Worm (Caenorhabditis elegans) whole organism, mixed stage, embryonic: ENCODE results near the gene F54B11.7.
A peak's percentile ranks its signal among the peaks of the same experiment; 100 is the strongest.

Experiments
- M03D4.4 ChIP-seq: sonication (generic microtip); optimal IDR thresholded peaks from 2 replicates; lab custom pipeline; 2017; ENCODE audit warnings: mild to moderate bottlenecking, missing genetic modification characterization, missing compliant biosample characterization
- bed-3 ChIP-seq: fragments of 200-800 bp; sonication (Bioruptor generic); optimal IDR thresholded peaks from 3 replicates; lab custom pipeline; 2018; ENCODE audit warnings: mild to moderate bottlenecking, missing genetic modification characterization, moderate library complexity, missing compliant biosample characterization
- blmp-1 ChIP-seq: fragments of 150-350 bp; optimal IDR thresholded peaks from 2 replicates; lab custom pipeline; 2014; ENCODE audit warnings: missing biosample characterization, missing genetic modification characterization
- ceh-39 ChIP-seq: fragments of 150-350 bp; optimal IDR thresholded peaks from 2 replicates; lab custom pipeline; 2014; ENCODE audit warnings: missing biosample characterization, missing genetic modification characterization
- ceh-43 ChIP-seq: fragments of 200-800 bp; sonication (Bioruptor generic); optimal IDR thresholded peaks from 2 replicates; lab custom pipeline; 2018; ENCODE audit warnings: mild to moderate bottlenecking, missing genetic modification characterization, moderate library complexity, missing compliant biosample characterization
- ceh-83 ChIP-seq: fragments of 200-800 bp; sonication (Bioruptor generic); optimal IDR thresholded peaks from 2 replicates; lab custom pipeline; 2018; ENCODE audit warnings: mild to moderate bottlenecking, missing genetic modification characterization, missing compliant biosample characterization
- ces-1 ChIP-seq: fragments of 150-350 bp; optimal IDR thresholded peaks from 2 replicates; lab custom pipeline; 2014; ENCODE audit warnings: missing biosample characterization, missing genetic modification reagents, missing genetic modification characterization
- cnd-1 ChIP-seq: fragments of 200-800 bp; sonication (Bioruptor generic); optimal IDR thresholded peaks from 2 replicates; lab custom pipeline; 2018; ENCODE audit warnings: mild to moderate bottlenecking, missing genetic modification characterization, missing compliant biosample characterization
- drap-1 ChIP-seq: fragments of 200-800 bp; sonication (Bioruptor generic); optimal IDR thresholded peaks from 3 replicates; lab custom pipeline; 2018; ENCODE audit warnings: mild to moderate bottlenecking, missing genetic modification characterization, missing compliant biosample characterization
- elt-1 ChIP-seq: sonication (generic microtip); optimal IDR thresholded peaks from 2 replicates; lab custom pipeline; 2017; ENCODE audit warnings: missing genetic modification characterization, mild to moderate bottlenecking, missing compliant biosample characterization, antibody characterized with exemption, moderate library complexity, borderline replicate concordance; ENCODE audit not compliant: insufficient read depth
- elt-3 ChIP-seq: fragments of 150-350 bp; optimal IDR thresholded peaks from 2 replicates; lab custom pipeline; 2014; ENCODE audit warnings: missing biosample characterization, missing genetic modification characterization
- flh-1 ChIP-seq: fragments of 200-800 bp; sonication (Bioruptor generic); optimal IDR thresholded peaks from 2 replicates; lab custom pipeline; 2018; ENCODE audit warnings: mild to moderate bottlenecking, missing genetic modification characterization, moderate library complexity, missing compliant biosample characterization
- ham-2 ChIP-seq: fragments of 200-800 bp; sonication (Bioruptor generic); optimal IDR thresholded peaks from 2 replicates; lab custom pipeline; 2018; ENCODE audit warnings: mild to moderate bottlenecking, missing genetic modification characterization, missing compliant biosample characterization
- hlh-1 ChIP-seq: fragments of 150-350 bp; optimal IDR thresholded peaks from 2 replicates; lab custom pipeline; 2014; ENCODE audit warnings: missing biosample characterization, missing genetic modification reagents, missing genetic modification characterization
- lin-13 ChIP-seq: fragments of 150-350 bp; optimal IDR thresholded peaks from 2 replicates; lab custom pipeline; 2014; ENCODE audit warnings: missing biosample characterization, missing genetic modification characterization
- lin-32 ChIP-seq: fragments of 200-800 bp; sonication (Bioruptor generic); optimal IDR thresholded peaks from 2 replicates; lab custom pipeline; 2018; ENCODE audit warnings: mild to moderate bottlenecking, missing genetic modification characterization, missing compliant biosample characterization
- lsy-2 ChIP-seq: fragments of 150-350 bp; optimal IDR thresholded peaks from 2 replicates; lab custom pipeline; 2014; ENCODE audit warnings: missing biosample characterization, missing genetic modification characterization
- mab-5 ChIP-seq: fragments of 150-350 bp; optimal IDR thresholded peaks from 2 replicates; lab custom pipeline; 2014; ENCODE audit warnings: missing biosample characterization, missing genetic modification characterization
- mep-1 ChIP-seq: fragments of 150-350 bp; optimal IDR thresholded peaks from 2 replicates; lab custom pipeline; 2017; ENCODE audit warnings: missing biosample characterization, missing genetic modification reagents, missing genetic modification characterization, inconsistent platforms
- mls-2 ChIP-seq: sonication (generic microtip); optimal IDR thresholded peaks from 2 replicates; lab custom pipeline; 2016; ENCODE audit warnings: mild to moderate bottlenecking, missing genetic modification characterization, moderate library complexity, missing compliant biosample characterization
- nhr-12 ChIP-seq: fragments of 150-350 bp; optimal IDR thresholded peaks from 2 replicates; lab custom pipeline; 2014; ENCODE audit warnings: missing biosample characterization, missing genetic modification characterization
- nhr-2 ChIP-seq: fragments of 150-350 bp; optimal IDR thresholded peaks from 2 replicates; lab custom pipeline; 2014; ENCODE audit warnings: missing biosample characterization, missing genetic modification characterization
- nhr-237 ChIP-seq: fragments of 150-350 bp; optimal IDR thresholded peaks from 2 replicates; lab custom pipeline; 2014; ENCODE audit warnings: missing biosample characterization, missing genetic modification characterization
- nhr-28 ChIP-seq: fragments of 150-350 bp; optimal IDR thresholded peaks from 2 replicates; lab custom pipeline; 2014; ENCODE audit warnings: missing biosample characterization, missing genetic modification characterization
- nhr-76 ChIP-seq: sonication (generic microtip); optimal IDR thresholded peaks from 2 replicates; lab custom pipeline; 2017; ENCODE audit warnings: missing biosample characterization, missing genetic modification characterization
- pha-4 ChIP-seq: fragments of 150-350 bp; optimal IDR thresholded peaks from 2 replicates; lab custom pipeline; 2018; ENCODE audit warnings: missing biosample characterization, missing genetic modification reagents, missing genetic modification characterization
- sem-2 ChIP-seq: fragments of 200-800 bp; sonication (Bioruptor generic); optimal IDR thresholded peaks from 2 replicates; lab custom pipeline; 2018; ENCODE audit warnings: mild to moderate bottlenecking, missing genetic modification characterization, missing compliant biosample characterization
- snpc-4 ChIP-seq: fragments of 150-350 bp; optimal IDR thresholded peaks from 2 replicates; lab custom pipeline; 2014; ENCODE audit warnings: missing biosample characterization, missing genetic modification characterization
- sptf-1 ChIP-seq: sonication (generic microtip); optimal IDR thresholded peaks from 2 replicates; lab custom pipeline; 2017; ENCODE audit warnings: mild to moderate bottlenecking, missing genetic modification characterization, moderate library complexity, missing compliant biosample characterization
- tbx-8 ChIP-seq: fragments of 200-800 bp; sonication (Bioruptor generic); optimal IDR thresholded peaks from 2 replicates; lab custom pipeline; 2018; ENCODE audit warnings: mild to moderate bottlenecking, missing genetic modification characterization, moderate library complexity, missing compliant biosample characterization
- unc-120 ChIP-seq: sonication (generic microtip); optimal IDR thresholded peaks from 2 replicates; lab custom pipeline; 2017; ENCODE audit warnings: missing genetic modification characterization, missing compliant biosample characterization; ENCODE audit not compliant: poor library complexity, severe bottlenecking
- unc-39 ChIP-seq: fragments of 150-350 bp; optimal IDR thresholded peaks from 2 replicates; lab custom pipeline; 2014; ENCODE audit warnings: missing biosample characterization, missing genetic modification characterization
- unc-62 ChIP-seq: fragments of 150-350 bp; optimal IDR thresholded peaks from 2 replicates; lab custom pipeline; 2014; ENCODE audit warnings: missing biosample characterization, missing genetic modification reagents, missing genetic modification characterization
- zip-8 ChIP-seq: fragments of 150-350 bp; optimal IDR thresholded peaks from 2 replicates; lab custom pipeline; 2014; ENCODE audit warnings: missing biosample characterization, missing genetic modification characterization
- ztf-11 ChIP-seq: fragments of 150-350 bp; optimal IDR thresholded peaks from 2 replicates; lab custom pipeline; 2014; ENCODE audit warnings: missing biosample characterization, missing genetic modification characterization

Gene F54B11.7

ce11 chrX:13596003-13596767 lies 4.1 kb upstream of the F54B11.7 start, which contains the start of gene F54B11.5:
F54B11.5 (minus strand) TSS chrX:13596068.
- TF ChIP-seq ces-1 (GFP tag; lab: Kevin White, UChicago): peak; percentile 30
- peak; percentile 33 for TF ChIP-seq mep-1 (tag; lab: Kevin White, UChicago)
- TF ChIP-seq unc-120 (tag; lab: Kevin White, UChicago): no peak
- TF ChIP-seq ceh-39: no peak
- peak; percentile 14 for TF ChIP-seq unc-62 (GFP tag; lab: Kevin White, UChicago)
- no peak for TF ChIP-seq drap-1
- TF ChIP-seq nhr-237: no peak
- no peak for TF ChIP-seq snpc-4 (tag; lab: Kevin White, UChicago)
- TF ChIP-seq lsy-2 (tag; lab: Kevin White, UChicago): no peak
- TF ChIP-seq pha-4 (tag; lab: Kevin White, UChicago): no peak
- TF ChIP-seq lin-13 (tag; lab: Kevin White, UChicago): peak; percentile 15
- no peak for TF ChIP-seq M03D4.4 (tag; lab: Kevin White, UChicago)
- TF ChIP-seq, all 35 proteins: peak for 4

- TF ChIP-seq elt-3 (no peak), drap-1 (peak; percentile 16), ceh-43 (GFP tag; lab: Kevin White, UChicago) (no peak), hlh-1 (peak; percentile 81), sptf-1 (peak; percentile 66), mab-5 (tag; lab: Kevin White, UChicago) (no peak), cnd-1 (tag; lab: Kevin White, UChicago) (peak; percentile 80), tbx-8 (GFP tag; lab: Kevin White, UChicago) (no peak), ceh-39 (peak; percentile 94), sem-2 (no peak), nhr-12 (tag; lab: Kevin White, UChicago) (no peak), elt-1 (tag; lab: Kevin White, UChicago) (no peak), nhr-28 (tag; lab: Kevin White, UChicago) (no peak), blmp-1 (tag; lab: Kevin White, UChicago) (no peak), unc-39 (no peak), nhr-2 (peak; percentile 32), unc-120 (tag; lab: Kevin White, UChicago) (peak; percentile 62), zip-8 (tag; lab: Kevin White, UChicago) (no peak), lsy-2 (tag; lab: Kevin White, UChicago) (peak; percentile 57), mls-2 (tag; lab: Kevin White, UChicago) (peak; percentile 55), ztf-11 (tag; lab: Kevin White, UChicago) (peak; percentile 67), ham-2 (GFP tag; lab: Kevin White, UChicago) (no peak), lin-32 (GFP tag; lab: Kevin White, UChicago) (no peak), unc-62 (GFP tag; lab: Kevin White, UChicago) (peak; percentile 47), mep-1 (tag; lab: Kevin White, UChicago) (peak; percentile 78), pha-4 (tag; lab: Kevin White, UChicago) (peak; percentile 37), flh-1 (GFP tag; lab: Kevin White, UChicago) (no peak), nhr-237 (no peak), snpc-4 (tag; lab: Kevin White, UChicago) (no peak), M03D4.4 (tag; lab: Kevin White, UChicago) (peak; percentile 11), nhr-76 (tag; lab: Kevin White, UChicago) (no peak), ces-1 (GFP tag; lab: Kevin White, UChicago) (peak; percentile 74), lin-13 (tag; lab: Kevin White, UChicago) (peak; percentile 53), bed-3 (GFP tag; lab: Kevin White, UChicago) (no peak), ceh-83 (GFP tag; lab: Kevin White, UChicago) (no peak)
These were observed 2.2 kb upstream of the F54B11.7 start, which contains the start of gene bra-1 for ce11 chrX:13598021-13598499. bra-1 (plus strand) TSS chrX:13598449.

ce11 chrX:13603826-13604225 lies 3.6 kb downstream of the F54B11.7 start, which contains the start of gene F54B11.8:
F54B11.8 (minus strand) TSS chrX:13603926.
- TF ChIP-seq nhr-237 (no peak), unc-120 (tag; lab: Kevin White, UChicago) (no peak), unc-39 (no peak), pha-4 (tag; lab: Kevin White, UChicago) (no peak), drap-1 (no peak), cnd-1 (tag; lab: Kevin White, UChicago) (no peak), hlh-1 (no peak), nhr-2 (no peak), lin-32 (GFP tag; lab: Kevin White, UChicago) (no peak), ztf-11 (tag; lab: Kevin White, UChicago) (no peak), mep-1 (tag; lab: Kevin White, UChicago) (no peak), lin-13 (tag; lab: Kevin White, UChicago) (no peak), mab-5 (tag; lab: Kevin White, UChicago) (no peak), nhr-12 (tag; lab: Kevin White, UChicago) (no peak)
